Fruit fly (Drosophila melanogaster) S2 (cell line): ENCODE measurements around the gene I-2.

Source experiments
- CG8478 ChIP-seq: fragments of >200 bp; optimal IDR thresholded peaks from 2 replicates; lab custom pipeline; 2018
- CTCF ChIP-seq, 2 experiments: fragments of >200 bp; optimal IDR thresholded peaks; 2 replicates each; lab custom pipeline; 2018

dm6 chr3L:9850114-9850513 is 13.5 kb upstream of the I-2 start:
- TF ChIP-seq CG8478 (lab: Kevin White, UChicago) (no peak), CTCF (optimal IDR thresholded peaks at IDR 0.05; lab: Kevin White, UChicago) (no peak)
